Worm (Caenorhabditis elegans): ENCODE data around the gene T14F9.2.

The T14F9.2 gene

DNA sequence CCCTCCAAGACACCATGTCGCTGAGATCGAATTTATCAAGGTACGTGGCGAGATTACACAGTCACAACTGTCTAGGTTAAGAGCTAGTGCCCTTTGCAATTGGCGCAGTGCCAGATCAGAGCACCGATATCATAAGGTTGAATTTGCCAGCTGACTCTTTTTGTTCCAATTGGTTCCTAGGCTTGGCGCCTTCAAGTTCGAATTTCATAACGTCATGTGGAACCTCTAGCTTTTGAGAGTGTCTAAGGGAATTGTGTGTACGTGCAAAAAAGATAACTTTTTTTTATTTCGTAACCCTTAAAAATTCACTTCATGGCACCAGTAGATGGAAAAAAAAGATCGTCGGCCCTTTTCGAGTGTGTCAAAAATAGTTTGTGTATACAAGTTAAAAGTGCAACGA, 17.9 kb upstream of the T14F9.2 start:
- TF ChIP-seq nhr-129 (tag; optimal IDR thresholded peaks at IDR 0.05), result peak; percentile 28
- TF ChIP-seq elt-1 (tag; optimal IDR thresholded peaks at IDR 0.05), result no peak
- TF ChIP-seq mab-5 (tag; optimal IDR thresholded peaks at IDR 0.05), result no peak
- no peak for TF ChIP-seq unc-55 (GFP tag; optimal IDR thresholded peaks at IDR 0.05)
- no peak for TF ChIP-seq gmeb-1 (tag; optimal IDR thresholded peaks at IDR 0.05)
- TF ChIP-seq ceh-16 (tag; optimal IDR thresholded peaks at IDR 0.05), result no peak
- TF ChIP-seq ZK546.5 (tag; optimal IDR thresholded peaks at IDR 0.05), result no peak

DNA sequence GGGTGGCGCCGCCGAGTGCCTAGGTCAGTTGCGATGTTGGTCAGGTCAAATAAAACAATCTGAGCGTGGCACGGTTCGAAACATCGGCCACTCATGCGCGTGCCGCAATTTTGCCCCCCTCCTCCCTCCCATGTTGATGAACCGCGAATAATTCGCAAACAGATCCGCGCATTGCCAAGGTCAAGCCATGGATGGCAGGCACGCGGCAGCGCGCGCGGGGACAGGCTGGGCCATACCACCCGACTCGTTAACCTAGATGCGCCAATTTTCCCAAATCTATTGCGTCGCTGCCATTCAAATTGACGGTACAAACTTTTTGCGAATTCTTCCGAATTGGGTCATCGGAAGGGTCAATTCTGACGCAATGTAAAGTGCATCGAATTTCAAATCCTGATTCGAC, 17.5 kb upstream of the T14F9.2 start:
- TF ChIP-seq gmeb-1 (tag; optimal IDR thresholded peaks at IDR 0.05) (no peak), ztf-1 (GFP tag; conservative IDR thresholded peaks at IDR 0.05) (no peak), nhr-237 (tag; optimal IDR thresholded peaks at IDR 0.05) (no peak), sma-9 (GFP tag; optimal IDR thresholded peaks at IDR 0.05) (no peak), sma-9 (tag; optimal IDR thresholded peaks at IDR 0.05) (peak; percentile 53), dmd-4 (tag; optimal IDR thresholded peaks at IDR 0.05) (no peak), ceh-16 (tag; optimal IDR thresholded peaks at IDR 0.05) (peak; percentile 93), mab-5 (tag; optimal IDR thresholded peaks at IDR 0.05) (no peak), nhr-11 (tag; optimal IDR thresholded peaks at IDR 0.05) (no peak), snpc-4 (tag; optimal IDR thresholded peaks at IDR 0.05) (no peak), ama-1 (optimal IDR thresholded peaks at IDR 0.05) (no peak), lin-13 (GFP tag; optimal IDR thresholded peaks at IDR 0.05) (no peak), nhr-21 (tag; optimal IDR thresholded peaks at IDR 0.05) (peak; percentile 68), ztf-11 (tag; optimal IDR thresholded peaks at IDR 0.05) (no peak), nhr-25 (tag; optimal IDR thresholded peaks at IDR 0.05) (peak; percentile 25), aly-2 (tag; optimal IDR thresholded peaks at IDR 0.05) (no peak), lin-39 (tag; optimal IDR thresholded peaks at IDR 0.05) (no peak), nhr-6 (tag; optimal IDR thresholded peaks at IDR 0.05) (no peak), unc-55 (GFP tag; optimal IDR thresholded peaks at IDR 0.05) (no peak), F13H6.1 (tag; optimal IDR thresholded peaks at IDR 0.05) (no peak), crh-2 (tag; optimal IDR thresholded peaks at IDR 0.05) (no peak), unc-62 (GFP tag; optimal IDR thresholded peaks at IDR 0.05) (no peak), lsy-2 (tag; optimal IDR thresholded peaks at IDR 0.05) (peak in 1 of 2 experiments; percentile 18), nhr-23 (tag; optimal IDR thresholded peaks at IDR 0.05) (no peak), blmp-1 (tag; optimal IDR thresholded peaks at IDR 0.05; ENCODE audit: insufficient read depth) (no peak), ztf-4 (tag; optimal IDR thresholded peaks at IDR 0.05) (no peak), sma-3 (GFP tag; optimal IDR thresholded peaks at IDR 0.05) (peak; percentile 36), R02D3.7 (tag; optimal IDR thresholded peaks at IDR 0.05) (no peak), sem-4 (tag; optimal IDR thresholded peaks at IDR 0.05) (peak; percentile 59), alr-1 (tag; optimal IDR thresholded peaks at IDR 0.05) (no peak), egl-27 (tag; optimal IDR thresholded peaks at IDR 0.05) (no peak), lin-11 (tag; optimal IDR thresholded peaks at IDR 0.05) (no peak), unc-39 (tag; optimal IDR thresholded peaks at IDR 0.05) (no peak), mbf-1 (tag; optimal IDR thresholded peaks at IDR 0.05) (no peak), C34F6.9 (tag; optimal IDR thresholded peaks at IDR 0.05) (no peak), mdl-1 (tag; optimal IDR thresholded peaks at IDR 0.05) (no peak), Y55F3AM.14 (GFP tag; optimal IDR thresholded peaks at IDR 0.05) (peak; percentile 13), elt-3 (tag; optimal IDR thresholded peaks at IDR 0.05) (no peak), nhr-77 (tag; optimal IDR thresholded peaks at IDR 0.05) (no peak), nhr-10 (tag; optimal IDR thresholded peaks at IDR 0.05) (no peak), nhr-129 (tag; optimal IDR thresholded peaks at IDR 0.05) (no peak), peb-1 (tag; optimal IDR thresholded peaks at IDR 0.05) (peak; percentile 99), skn-1 (tag; optimal IDR thresholded peaks at IDR 0.05) (no peak), fos-1 (tag; optimal IDR thresholded peaks at IDR 0.05) (no peak)

Data from whole organism, L2 larva.